Worm (Caenorhabditis elegans) whole organism, L1 larva: ENCODE data around the gene rike-1.

Experiments
- Y116A8C.19 ChIP-seq: sonication (generic microtip); optimal IDR thresholded peaks from 2 replicates; lab custom pipeline; 2016; ENCODE audit warnings: missing compliant biosample characterization, missing genetic modification characterization, borderline replicate concordance
- alr-1 ChIP-seq: fragments of 200-800 bp; sonication (Bioruptor generic); optimal IDR thresholded peaks from 2 replicates; lab custom pipeline; 2018; ENCODE audit warnings: borderline replicate concordance, mild to moderate bottlenecking, missing genetic modification characterization, missing compliant biosample characterization
- blmp-1 ChIP-seq: fragments of 150-350 bp; optimal IDR thresholded peaks from 2 replicates; lab custom pipeline; 2014; ENCODE audit warnings: missing biosample characterization, missing genetic modification characterization
- ceh-63 ChIP-seq: fragments of 200-800 bp; sonication (Bioruptor generic); optimal IDR thresholded peaks from 2 replicates; lab custom pipeline; 2018; ENCODE audit warnings: mild to moderate bottlenecking, missing genetic modification characterization, missing compliant biosample characterization
- ceh-88 ChIP-seq: fragments of 200-800 bp; sonication (Bioruptor generic); IDR thresholded peaks from 2 replicates; pipeline ENCODE4 v1.3.6; 2022; ENCODE audit warnings: missing genetic modification characterization, missing compliant biosample characterization
- ces-1 ChIP-seq: fragments of 150-350 bp; optimal IDR thresholded peaks from 2 replicates; lab custom pipeline; 2014; ENCODE audit warnings: missing biosample characterization, missing genetic modification reagents, missing genetic modification characterization
- dpl-1 ChIP-seq, 3 experiments: fragments of 150-350 bp in 2 of 3; sonication (generic microtip) in 1 of 3; optimal IDR thresholded peaks; 2 replicates each; lab custom pipeline; 2014 to 2017; ENCODE audit warnings: missing biosample characterization in 3 of 3, missing genetic modification characterization in 3 of 3, missing genetic modification reagents in 3 of 3
- dsc-1 ChIP-seq: sonication (generic microtip); optimal IDR thresholded peaks from 2 replicates; lab custom pipeline; 2016; ENCODE audit warnings: mild to moderate bottlenecking, missing genetic modification characterization, missing compliant biosample characterization
- efl-1 ChIP-seq, 4 experiments: fragments of 150-350 bp; optimal IDR thresholded peaks in 3 of 4; peaks in 1 of 4; 1 replicate in 1 of 4; 2 replicates in 3 of 4; lab custom pipeline; 2014; ENCODE audit warnings: missing biosample characterization in 2 of 4, missing genetic modification characterization in 2 of 4, missing genetic modification reagents in 2 of 4
- efl-3 ChIP-seq: fragments of 200-800 bp; sonication (Bioruptor generic); optimal IDR thresholded peaks from 2 replicates; lab custom pipeline; 2018; ENCODE audit warnings: mild to moderate bottlenecking, missing genetic modification characterization, missing compliant biosample characterization
- egl-27 ChIP-seq, 2 experiments: fragments of 150-350 bp in 1 of 2; sonication (generic microtip); optimal IDR thresholded peaks; 3 replicates each; lab custom pipeline; 2017 to 2018; ENCODE audit warnings: missing biosample characterization in 2 of 2, missing genetic modification characterization in 2 of 2, missing genetic modification reagents in 2 of 2
- elt-2 ChIP-seq: sonication (generic microtip); optimal IDR thresholded peaks from 2 replicates; lab custom pipeline; 2016; ENCODE audit warnings: missing genetic modification characterization, mild to moderate bottlenecking, inconsistent platforms, missing compliant biosample characterization, missing genetic modification reagents
- elt-3 ChIP-seq, 6 experiments: fragments of 150-350 bp in 1 of 6; sonication (generic microtip); optimal IDR thresholded peaks; 2 replicates each; lab custom pipeline; 2017 to 2018; ENCODE audit warnings: missing biosample characterization in 6 of 6, missing genetic modification characterization in 6 of 6, inconsistent platforms in 1 of 6
- fkh-8 ChIP-seq: sonication (generic microtip); optimal IDR thresholded peaks from 2 replicates; lab custom pipeline; 2016; ENCODE audit warnings: mild to moderate bottlenecking, missing genetic modification characterization, missing compliant biosample characterization
- fos-1 ChIP-seq: fragments of 150-350 bp; optimal IDR thresholded peaks from 2 replicates; lab custom pipeline; 2014; ENCODE audit warnings: missing biosample characterization, missing genetic modification characterization
- grh-1 ChIP-seq: fragments of 200-800 bp; sonication (Bioruptor generic); IDR thresholded peaks from 2 replicates; pipeline ENCODE4 v1.3.6; 2022; ENCODE audit warnings: missing genetic modification reagents, missing genetic modification characterization, missing compliant biosample characterization
- hlh-4 ChIP-seq: sonication (generic microtip); optimal IDR thresholded peaks from 2 replicates; lab custom pipeline; 2016; ENCODE audit warnings: mild to moderate bottlenecking, missing genetic modification characterization, missing compliant biosample characterization
- irx-1 ChIP-seq: sonication (generic microtip); optimal IDR thresholded peaks from 2 replicates; lab custom pipeline; 2016; ENCODE audit warnings: missing genetic modification characterization, missing compliant biosample characterization
- isw-1 ChIP-seq: fragments of 200-800 bp; sonication (Bioruptor generic); IDR thresholded peaks from 2 replicates; pipeline ENCODE4 v1.3.6; 2022; ENCODE audit warnings: missing genetic modification characterization, missing compliant biosample characterization
- lin-14 ChIP-seq: fragments of 200-800 bp; sonication (Bioruptor generic); optimal IDR thresholded peaks from 2 replicates; lab custom pipeline; 2018; ENCODE audit warnings: mild to moderate bottlenecking, missing genetic modification characterization, moderate library complexity, missing compliant biosample characterization
- lin-15B ChIP-seq: fragments of 150-350 bp; sonication (generic microtip); optimal IDR thresholded peaks from 3 replicates; lab custom pipeline; 2014; ENCODE audit warnings: missing biosample characterization, missing genetic modification characterization
- lin-35 ChIP-seq, 2 experiments: fragments of 150-350 bp; optimal IDR thresholded peaks; 2 replicates each; lab custom pipeline; 2014; ENCODE audit warnings: missing biosample characterization in 2 of 2, missing genetic modification characterization in 2 of 2, missing genetic modification reagents in 2 of 2
- lir-3 ChIP-seq: sonication (generic microtip); optimal IDR thresholded peaks from 2 replicates; lab custom pipeline; 2016; ENCODE audit warnings: mild to moderate bottlenecking, missing genetic modification characterization, moderate library complexity, missing compliant biosample characterization; ENCODE audit not compliant: poor library complexity
- lsy-2 ChIP-seq, 2 experiments: fragments of 150-350 bp; optimal IDR thresholded peaks; 2 replicates each; lab custom pipeline; 2014; ENCODE audit warnings: missing biosample characterization in 2 of 2, missing genetic modification characterization in 2 of 2
- mab-9 ChIP-seq: fragments of 200-800 bp; sonication (Bioruptor generic); IDR thresholded peaks from 2 replicates; pipeline ENCODE4 v1.3.6; 2022; ENCODE audit warnings: missing genetic modification reagents, missing genetic modification characterization, missing compliant biosample characterization
- mef-2 ChIP-seq: fragments of 150-350 bp; optimal IDR thresholded peaks from 2 replicates; lab custom pipeline; 2014; ENCODE audit warnings: missing biosample characterization, missing genetic modification characterization
- mep-1 ChIP-seq: fragments of 150-350 bp; optimal IDR thresholded peaks from 2 replicates; lab custom pipeline; 2014; ENCODE audit warnings: missing biosample characterization, missing genetic modification characterization
- nhr-19 ChIP-seq: fragments of 200-800 bp; sonication (Bioruptor generic); conservative IDR thresholded peaks from 2 replicates; pipeline ENCODE4 v1.3.6; 2022; ENCODE audit warnings: missing genetic modification characterization, missing compliant biosample characterization
- nhr-20 ChIP-seq: sonication (generic microtip); optimal IDR thresholded peaks from 2 replicates; lab custom pipeline; 2016; ENCODE audit warnings: mild to moderate bottlenecking, missing genetic modification characterization, missing compliant biosample characterization
- nhr-28 ChIP-seq: fragments of 150-350 bp; optimal IDR thresholded peaks from 2 replicates; lab custom pipeline; 2014; ENCODE audit warnings: missing biosample characterization, missing genetic modification characterization
- nhr-47 ChIP-seq: sonication (generic microtip); optimal IDR thresholded peaks from 2 replicates; lab custom pipeline; 2016; ENCODE audit warnings: mild to moderate bottlenecking, missing genetic modification characterization, moderate library complexity, missing compliant biosample characterization
- nhr-71 ChIP-seq: sonication (generic microtip); optimal IDR thresholded peaks from 2 replicates; lab custom pipeline; 2016; ENCODE audit warnings: mild to moderate bottlenecking, missing genetic modification characterization, moderate library complexity, missing compliant biosample characterization
- nhr-77 ChIP-seq: fragments of 150-350 bp; optimal IDR thresholded peaks from 2 replicates; lab custom pipeline; 2014; ENCODE audit warnings: missing biosample characterization, missing genetic modification characterization
- pag-3 ChIP-seq: sonication (generic microtip); optimal IDR thresholded peaks from 2 replicates; lab custom pipeline; 2017; ENCODE audit warnings: missing genetic modification characterization, mild to moderate bottlenecking, missing compliant biosample characterization, antibody characterized with exemption, borderline replicate concordance; ENCODE audit not compliant: insufficient read depth
- pax-3 ChIP-seq: fragments of 200-800 bp; sonication (Bioruptor generic); optimal IDR thresholded peaks from 2 replicates; lab custom pipeline; 2018; ENCODE audit warnings: mild to moderate bottlenecking, missing genetic modification characterization, moderate library complexity, missing compliant biosample characterization
- pqm-1 ChIP-seq: sonication (generic microtip); optimal IDR thresholded peaks from 3 replicates; lab custom pipeline; 2017; ENCODE audit warnings: missing biosample characterization, missing genetic modification characterization
- skn-1 ChIP-seq: fragments of 150-350 bp; optimal IDR thresholded peaks from 2 replicates; lab custom pipeline; 2014; ENCODE audit warnings: missing biosample characterization, missing genetic modification characterization
- sptf-1 ChIP-seq: fragments of 150-350 bp; optimal IDR thresholded peaks from 2 replicates; lab custom pipeline; 2014; ENCODE audit warnings: missing biosample characterization, missing genetic modification characterization
- swsn-7 ChIP-seq: sonication (generic microtip); optimal IDR thresholded peaks from 2 replicates; lab custom pipeline; 2016; ENCODE audit warnings: missing genetic modification characterization, missing compliant biosample characterization
- tbx-2 ChIP-seq: sonication (generic microtip); optimal IDR thresholded peaks from 2 replicates; lab custom pipeline; 2016; ENCODE audit warnings: missing genetic modification characterization, missing compliant biosample characterization
- unc-30 ChIP-seq: sonication (generic microtip); optimal IDR thresholded peaks from 2 replicates; lab custom pipeline; 2017; ENCODE audit warnings: missing biosample characterization, missing genetic modification characterization
- unc-86 ChIP-seq: sonication (generic microtip); optimal IDR thresholded peaks from 2 replicates; lab custom pipeline; 2016; ENCODE audit warnings: missing genetic modification characterization, missing compliant biosample characterization
- xbp-1 ChIP-seq: sonication (generic microtip); optimal IDR thresholded peaks from 2 replicates; lab custom pipeline; 2016; ENCODE audit warnings: missing genetic modification characterization, missing compliant biosample characterization
- zag-1 ChIP-seq: fragments of 150-350 bp; optimal IDR thresholded peaks from 2 replicates; lab custom pipeline; 2014; ENCODE audit warnings: missing biosample characterization, missing genetic modification characterization

The rike-1 gene

DNA sequence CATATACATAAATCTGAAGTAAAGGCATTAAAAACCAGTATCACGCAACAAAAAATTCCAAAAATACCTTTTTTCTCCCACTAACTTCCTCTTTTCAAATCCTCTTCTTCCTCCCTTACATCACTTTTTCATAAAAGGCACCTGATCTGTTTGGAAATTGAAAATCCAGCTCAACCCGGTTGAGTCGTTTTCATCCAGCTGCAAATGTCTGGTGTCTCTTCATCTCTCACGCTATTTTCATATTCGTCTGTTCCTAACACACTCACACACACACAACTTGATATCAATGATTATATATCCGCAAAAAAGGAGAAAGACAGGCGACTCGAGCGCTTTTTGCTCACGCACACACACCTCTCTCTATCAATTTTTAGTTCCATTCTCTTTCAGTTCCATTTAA is 13.3 kb downstream of the rike-1 start:
- TF ChIP-seq nhr-47, result peak; percentile 29
- TF ChIP-seq hlh-4 (tag; lab: Kevin White, UChicago), result no peak
- no peak for TF ChIP-seq alr-1 (tag; lab: Kevin White, UChicago)
- no peak for TF ChIP-seq efl-1 (optimal IDR thresholded peaks at IDR 0.05; lab: Kevin White, UChicago)
- TF ChIP-seq efl-1 (GFP tag; optimal IDR thresholded peaks at IDR 0.05 in 1 of 2; lab: Kevin White, UChicago), result peak in 1 of 2 experiments; percentile 18
- no peak for TF ChIP-seq elt-2
- no peak for TF ChIP-seq nhr-28
- TF ChIP-seq mab-9 (GFP tag; lab: Robert Waterston, UW), result no peak
- no peak for TF ChIP-seq Y116A8C.19
- TF ChIP-seq nhr-19 (GFP tag; lab: Robert Waterston, UW), result no peak
- TF ChIP-seq mef-2 (tag; lab: Kevin White, UChicago), result no peak
- peak; percentile 71 for TF ChIP-seq pax-3 (tag; lab: Kevin White, UChicago)
- no peak for TF ChIP-seq sptf-1 (tag; lab: Kevin White, UChicago)
- TF ChIP-seq ces-1 (GFP tag; lab: Kevin White, UChicago), result no peak
- peak; percentile 83 for TF ChIP-seq fkh-8
- no peak for TF ChIP-seq skn-1 (tag; lab: Kevin White, UChicago)
- TF ChIP-seq dsc-1 (tag; lab: Kevin White, UChicago), result peak; percentile 52
- no peak for TF ChIP-seq xbp-1 (tag; lab: Kevin White, UChicago)
- no peak for TF ChIP-seq irx-1

DNA sequence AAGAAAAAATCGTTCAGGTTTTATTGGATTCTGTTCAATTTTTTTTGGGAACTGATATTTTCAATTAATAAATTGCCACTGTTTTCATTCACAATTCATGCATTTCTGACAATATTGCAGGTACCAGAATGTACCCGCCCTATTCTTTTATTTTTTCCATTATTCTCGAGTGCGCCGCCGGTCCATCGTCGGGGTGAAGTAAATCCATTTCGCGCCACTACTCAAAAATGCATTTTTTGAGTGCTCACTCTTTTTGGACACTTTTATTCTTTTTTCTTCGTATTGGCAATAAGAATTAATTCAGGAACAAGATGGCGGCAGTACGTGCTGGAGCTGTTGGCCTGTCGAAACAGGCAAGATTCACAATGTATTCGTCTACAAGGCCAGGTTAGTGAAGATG is 14.9 kb downstream of the rike-1 start, which contains the start of gene kcnl-4:
Gene kcnl-4, plus strand, starts transcription at position 301 of the 400 bp plus-strand sequence.
- TF ChIP-seq ceh-63 (GFP tag; lab: Kevin White, UChicago), result no peak
- TF ChIP-seq isw-1 (GFP tag; lab: Robert Waterston, UW), result no peak
- no peak for TF ChIP-seq fos-1 (tag; lab: Kevin White, UChicago)
- TF ChIP-seq egl-27 (tag; optimal IDR thresholded peaks at IDR 0.05; lab: Kevin White, UChicago), result no peak
- no peak for TF ChIP-seq nhr-71 (tag; lab: Kevin White, UChicago)
- TF ChIP-seq nhr-28, result no peak
- no peak for TF ChIP-seq tbx-2 (tag; lab: Kevin White, UChicago)

DNA sequence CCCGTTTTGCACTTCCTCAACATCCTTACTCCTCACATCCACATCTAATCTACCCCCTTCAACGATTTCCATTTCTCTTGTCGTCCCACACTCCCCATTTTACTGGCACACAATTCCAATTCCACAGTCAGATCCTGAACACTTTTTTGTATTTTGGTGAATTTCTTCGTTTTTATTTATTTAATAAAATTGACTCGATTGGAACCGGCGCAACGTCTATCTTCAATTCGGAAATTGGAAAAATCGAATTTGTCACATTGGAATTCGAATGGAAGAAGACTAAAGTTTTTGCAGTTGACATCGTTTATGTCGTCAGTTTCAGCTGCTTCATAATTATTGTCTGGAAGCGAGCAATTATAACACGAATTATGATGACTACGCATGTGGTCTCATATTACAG is 18.5 kb downstream of the rike-1 start:
- no peak for TF ChIP-seq zag-1
- TF ChIP-seq ceh-88 (GFP tag; lab: Robert Waterston, UW), result no peak
- TF ChIP-seq blmp-1, result no peak
- TF ChIP-seq lin-14 (GFP tag; lab: Kevin White, UChicago), result no peak
- TF ChIP-seq lin-15B (tag; lab: Kevin White, UChicago), result no peak
- TF ChIP-seq efl-3 (GFP tag; lab: Kevin White, UChicago), result no peak
- TF ChIP-seq nhr-20, result no peak
- TF ChIP-seq swsn-7 (tag; lab: Kevin White, UChicago), result no peak
- no peak for TF ChIP-seq alr-1 (tag; lab: Kevin White, UChicago)

DNA sequence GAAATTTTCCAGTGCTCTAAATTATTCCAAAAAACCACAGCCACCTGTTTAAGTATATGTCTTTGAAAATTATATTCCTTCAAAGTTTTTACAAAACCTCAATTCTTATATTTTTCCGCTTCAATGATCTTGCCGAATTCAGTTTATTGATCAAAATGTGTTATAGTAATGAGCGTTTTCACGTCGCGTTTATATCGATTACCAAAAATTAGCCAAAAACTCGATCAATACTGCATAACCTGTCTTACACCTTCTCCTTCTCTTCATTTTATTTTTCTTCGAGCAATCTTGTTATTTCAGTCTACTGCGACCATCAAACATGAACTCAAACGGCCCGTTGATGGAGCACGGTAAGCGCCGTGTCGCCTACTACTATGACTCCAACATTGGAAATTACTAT is 20.6 kb downstream of the rike-1 start, which contains the start of gene hda-1:
Gene hda-1, plus strand, starts transcription at position 301 of the 400 bp plus-strand sequence.
- TF ChIP-seq nhr-77 (tag; lab: Kevin White, UChicago) (no peak), lsy-2 (tag; optimal IDR thresholded peaks at IDR 0.05; lab: Kevin White, UChicago) (no peak), elt-3 (tag; optimal IDR thresholded peaks at IDR 0.05; lab: Kevin White, UChicago) (no peak), unc-86 (no peak), grh-1 (GFP tag; lab: Robert Waterston, UW) (no peak), lin-35 (GFP tag; optimal IDR thresholded peaks at IDR 0.05; lab: Kevin White, UChicago) (no peak), pqm-1 (tag; lab: Kevin White, UChicago) (no peak), unc-30 (tag; lab: Kevin White, UChicago) (no peak), mab-9 (GFP tag; lab: Robert Waterston, UW) (no peak), mep-1 (tag; lab: Kevin White, UChicago) (no peak), pag-3 (tag; lab: Kevin White, UChicago) (no peak), ces-1 (GFP tag; lab: Kevin White, UChicago) (no peak), lir-3 (tag; lab: Kevin White, UChicago) (no peak), dpl-1 (GFP tag; optimal IDR thresholded peaks at IDR 0.05; lab: Kevin White, UChicago) (no peak), blmp-1 (no peak), nhr-20 (no peak), egl-27 (tag; optimal IDR thresholded peaks at IDR 0.05; lab: Kevin White, UChicago) (no peak)
